Worm (Caenorhabditis elegans): ENCODE data around the gene C31B8.12.

DNA sequence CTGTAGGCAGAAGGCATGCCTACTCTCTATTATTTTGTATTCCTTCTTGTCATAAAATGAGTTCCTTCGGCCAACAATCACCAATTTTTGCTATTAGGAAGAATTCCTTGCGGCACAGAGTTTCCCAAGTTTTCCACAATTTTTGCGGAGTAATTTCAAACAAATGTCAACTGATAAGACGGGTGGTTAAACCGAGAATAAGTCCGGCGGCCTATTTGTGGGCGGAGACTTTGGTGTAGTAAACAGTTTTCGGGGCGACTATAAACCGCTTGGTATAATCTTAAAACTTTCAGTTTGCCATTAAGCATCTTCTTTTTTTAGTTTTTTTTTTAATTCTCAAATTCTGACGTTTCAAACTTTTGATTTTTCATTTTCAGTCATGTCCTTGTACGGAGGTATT, 46.4 kb downstream of the C31B8.12 start, which contains the start of gene ifc-1:
- TF ChIP-seq sea-2 (GFP tag; IDR thresholded peaks at IDR 0.05): no peak
- no peak for TF ChIP-seq ztf-25 (GFP tag; IDR thresholded peaks at IDR 0.05)
- no peak for TF ChIP-seq Y53F4B.3 (GFP tag; IDR thresholded peaks at IDR 0.05)
- no peak for TF ChIP-seq pha-4 (tag; optimal IDR thresholded peaks at IDR 0.05)
- no peak for TF ChIP-seq nhr-27 (tag; optimal IDR thresholded peaks at IDR 0.05)
- no peak for TF ChIP-seq nhr-90 (tag; optimal IDR thresholded peaks at IDR 0.05)
- TF ChIP-seq F55B11.4 (tag; optimal IDR thresholded peaks at IDR 0.05; ENCODE audit: borderline replicate concordance, insufficient read depth): no peak
- TF ChIP-seq egl-44 (GFP tag; IDR thresholded peaks at IDR 0.05): no peak
- TF ChIP-seq dox-1 (GFP tag; IDR thresholded peaks at IDR 0.05): no peak
- TF ChIP-seq ama-1 (optimal IDR thresholded peaks at IDR 0.05): no peak
- TF ChIP-seq ama-1 (GFP tag; optimal IDR thresholded peaks at IDR 0.05): no peak
- no peak for TF ChIP-seq mxl-1 (tag; optimal IDR thresholded peaks at IDR 0.05)
- no peak for TF ChIP-seq cebp-2 (GFP tag; IDR thresholded peaks at IDR 0.05)

All from whole organism, young adult.